Worm (Caenorhabditis elegans) whole organism, late embryonic: Measurements from ENCODE around the gene ubh-2.

ENCODE experiments used
- C38D4.7 ChIP-seq: fragments of 200-800 bp; sonication (Bioruptor generic); optimal IDR thresholded peaks from 2 replicates; lab custom pipeline; 2018; ENCODE audit warnings: mild to moderate bottlenecking, missing genetic modification characterization, moderate library complexity, missing compliant biosample characterization
- K09A11.1 ChIP-seq: sonication (generic microtip); optimal IDR thresholded peaks from 2 replicates; lab custom pipeline; 2017; ENCODE audit warnings: antibody characterized with exemption, mild to moderate bottlenecking, missing genetic modification characterization, missing compliant biosample characterization; ENCODE audit not compliant: insufficient read depth
- T23F11.4 ChIP-seq: fragments of 200-800 bp; sonication (Bioruptor generic); optimal IDR thresholded peaks from 2 replicates; lab custom pipeline; 2018; ENCODE audit warnings: mild to moderate bottlenecking, missing genetic modification characterization, missing compliant biosample characterization
- ahr-1 ChIP-seq: sonication (generic microtip); optimal IDR thresholded peaks from 2 replicates; lab custom pipeline; 2016; ENCODE audit warnings: missing genetic modification characterization, missing compliant biosample characterization
- ama-1 ChIP-seq: fragments of 150-350 bp; optimal IDR thresholded peaks from 2 replicates; lab custom pipeline; 2014
- ceh-14 ChIP-seq: sonication (generic microtip); optimal IDR thresholded peaks from 2 replicates; lab custom pipeline; 2016; ENCODE audit warnings: missing genotype, missing genetic modification characterization, missing compliant biosample characterization
- ceh-19 ChIP-seq: fragments of 200-800 bp; sonication (Bioruptor generic); optimal IDR thresholded peaks from 2 replicates; lab custom pipeline; 2018; ENCODE audit warnings: mild to moderate bottlenecking, missing genetic modification characterization, missing compliant biosample characterization
- ceh-2 ChIP-seq: sonication (generic microtip); optimal IDR thresholded peaks from 2 replicates; lab custom pipeline; 2016; ENCODE audit warnings: missing genotype, missing genetic modification characterization, missing compliant biosample characterization
- ceh-31 ChIP-seq: sonication (generic microtip); optimal IDR thresholded peaks from 2 replicates; lab custom pipeline; 2016; ENCODE audit warnings: missing genetic modification characterization, missing compliant biosample characterization
- ceh-34 ChIP-seq: sonication (generic microtip); optimal IDR thresholded peaks from 2 replicates; lab custom pipeline; 2016; ENCODE audit warnings: mild to moderate bottlenecking, missing genetic modification characterization, missing compliant biosample characterization
- ceh-48 ChIP-seq: sonication (generic microtip); optimal IDR thresholded peaks from 2 replicates; lab custom pipeline; 2016; ENCODE audit warnings: missing genetic modification characterization, inconsistent platforms, missing compliant biosample characterization
- che-1 ChIP-seq: sonication (generic microtip); optimal IDR thresholded peaks from 2 replicates; lab custom pipeline; 2016; ENCODE audit warnings: mild to moderate bottlenecking, missing genetic modification characterization, missing compliant biosample characterization
- dmd-4 ChIP-seq: sonication (generic microtip); optimal IDR thresholded peaks from 2 replicates; lab custom pipeline; 2016; ENCODE audit warnings: borderline replicate concordance, missing genetic modification characterization, missing compliant biosample characterization
- elt-2 ChIP-seq: sonication (generic microtip); optimal IDR thresholded peaks from 2 replicates; lab custom pipeline; 2016; ENCODE audit warnings: missing genetic modification reagents, missing genetic modification characterization, missing compliant biosample characterization
- elt-4 ChIP-seq: sonication (generic microtip); optimal IDR thresholded peaks from 2 replicates; lab custom pipeline; 2016; ENCODE audit warnings: missing genetic modification characterization, missing compliant biosample characterization
- ets-4 ChIP-seq: sonication (generic microtip); optimal IDR thresholded peaks from 2 replicates; lab custom pipeline; 2016; ENCODE audit warnings: missing genetic modification characterization, missing compliant biosample characterization
- eyg-1 ChIP-seq: sonication (generic microtip); optimal IDR thresholded peaks from 2 replicates; lab custom pipeline; 2016; ENCODE audit warnings: missing genotype, missing genetic modification characterization, missing compliant biosample characterization
- fkh-10 ChIP-seq: fragments of 150-350 bp; optimal IDR thresholded peaks from 2 replicates; lab custom pipeline; 2014; ENCODE audit warnings: missing biosample characterization, missing genetic modification reagents, missing genetic modification characterization
- gmeb-2 ChIP-seq: sonication (generic microtip); optimal IDR thresholded peaks from 2 replicates; lab custom pipeline; 2016; ENCODE audit warnings: missing genetic modification characterization, inconsistent platforms, missing compliant biosample characterization
- hlh-13 ChIP-seq: fragments of 200-800 bp; sonication (Bioruptor generic); optimal IDR thresholded peaks from 2 replicates; lab custom pipeline; 2018; ENCODE audit warnings: mild to moderate bottlenecking, missing genetic modification characterization, missing compliant biosample characterization
- hlh-30 ChIP-seq: sonication (generic microtip); optimal IDR thresholded peaks from 2 replicates; lab custom pipeline; 2017; ENCODE audit warnings: antibody characterized with exemption, missing genetic modification characterization, missing compliant biosample characterization; ENCODE audit not compliant: insufficient read depth
- lin-11 ChIP-seq: fragments of 200-800 bp; sonication (Bioruptor generic); optimal IDR thresholded peaks from 2 replicates; lab custom pipeline; 2018; ENCODE audit warnings: mild to moderate bottlenecking, missing genetic modification characterization, missing compliant biosample characterization
- madf-2 ChIP-seq: sonication (generic microtip); optimal IDR thresholded peaks from 2 replicates; lab custom pipeline; 2017; ENCODE audit warnings: missing genetic modification characterization, missing compliant biosample characterization
- nfya-1 ChIP-seq: sonication (generic microtip); optimal IDR thresholded peaks from 2 replicates; lab custom pipeline; 2017; ENCODE audit warnings: missing genetic modification characterization, mild to moderate bottlenecking, missing compliant biosample characterization, antibody characterized with exemption, moderate library complexity
- odd-2 ChIP-seq: sonication (generic microtip); optimal IDR thresholded peaks from 2 replicates; lab custom pipeline; 2017; ENCODE audit warnings: antibody characterized with exemption, mild to moderate bottlenecking, missing genetic modification characterization, missing compliant biosample characterization
- pag-3 ChIP-seq: sonication (generic microtip); optimal IDR thresholded peaks from 2 replicates; lab custom pipeline; 2016; ENCODE audit warnings: missing compliant biosample characterization, missing genetic modification characterization, borderline replicate concordance
- pat-9 ChIP-seq: fragments of 200-800 bp; sonication (Bioruptor generic); optimal IDR thresholded peaks from 2 replicates; lab custom pipeline; 2018; ENCODE audit warnings: mild to moderate bottlenecking, missing genetic modification characterization, moderate library complexity, missing compliant biosample characterization
- pha-2 ChIP-seq: sonication (generic microtip); optimal IDR thresholded peaks from 2 replicates; lab custom pipeline; 2017; ENCODE audit warnings: mild to moderate bottlenecking, missing genetic modification characterization, missing compliant biosample characterization
- pha-4 ChIP-seq: fragments of 150-350 bp; optimal IDR thresholded peaks from 2 replicates; lab custom pipeline; 2018; ENCODE audit warnings: missing biosample characterization, missing genetic modification reagents, missing genetic modification characterization
- sdc-2 ChIP-seq: sonication (generic microtip); optimal IDR thresholded peaks from 2 replicates; lab custom pipeline; 2016; ENCODE audit warnings: missing genotype, missing genetic modification characterization, missing compliant biosample characterization
- sox-2 ChIP-seq: fragments of 200-800 bp; sonication (Bioruptor generic); IDR thresholded peaks from 2 replicates; pipeline ENCODE4 v1.3.6; 2022; ENCODE audit warnings: missing genetic modification reagents, missing genetic modification characterization, missing compliant biosample characterization
- sox-4 ChIP-seq: sonication (generic microtip); optimal IDR thresholded peaks from 2 replicates; lab custom pipeline; 2017; ENCODE audit warnings: mild to moderate bottlenecking, missing genetic modification characterization, inconsistent platforms, missing compliant biosample characterization
- syd-9 ChIP-seq: sonication (generic microtip); optimal IDR thresholded peaks from 2 replicates; lab custom pipeline; 2016; ENCODE audit warnings: mild to moderate bottlenecking, missing genetic modification characterization, moderate library complexity, missing compliant biosample characterization
- ttx-3 ChIP-seq: sonication (generic microtip); optimal IDR thresholded peaks from 2 replicates; lab custom pipeline; 2016; ENCODE audit warnings: missing genetic modification reagents, missing genetic modification characterization, missing compliant biosample characterization
- unc-3 ChIP-seq, 2 experiments: fragments of 200-800 bp in 1 of 2; sonication (Bioruptor generic) in 1 of 2; sonication (generic microtip) in 1 of 2; conservative IDR thresholded peaks in 1 of 2; optimal IDR thresholded peaks in 1 of 2; 2 replicates each; pipeline versions ENCODE4 v1.3.6 to Lab custom; 2016 to 2022; ENCODE audit warnings: missing compliant biosample characterization in 2 of 2, missing genetic modification characterization in 2 of 2, missing genetic modification reagents in 1 of 2
- unc-42 ChIP-seq: sonication (generic microtip); optimal IDR thresholded peaks from 2 replicates; lab custom pipeline; 2016; ENCODE audit warnings: missing genotype, missing genetic modification characterization, missing compliant biosample characterization
- unc-55 ChIP-seq: sonication (generic microtip); optimal IDR thresholded peaks from 2 replicates; lab custom pipeline; 2017; ENCODE audit warnings: missing biosample characterization, missing genetic modification reagents, missing genetic modification characterization
- zip-5 ChIP-seq: sonication (generic microtip); optimal IDR thresholded peaks from 2 replicates; lab custom pipeline; 2016; ENCODE audit warnings: missing genetic modification characterization, missing compliant biosample characterization
- ztf-16 ChIP-seq: sonication (generic microtip); optimal IDR thresholded peaks from 2 replicates; lab custom pipeline; 2017; ENCODE audit warnings: missing genetic modification characterization, missing compliant biosample characterization

Gene ubh-2

ce11 chrV:6503158-6503557, 6.5 kb downstream of the ubh-2 start:
- TF ChIP-seq sox-2 (GFP tag; lab: Robert Waterston, UW) (no peak), pha-4 (tag; lab: Kevin White, UChicago) (no peak), ceh-48 (tag; lab: Kevin White, UChicago) (no peak), ceh-34 (tag; lab: Kevin White, UChicago) (no peak), unc-55 (GFP tag; lab: Kevin White, UChicago) (peak; percentile 59), sox-4 (tag; lab: Kevin White, UChicago) (no peak)

- TF ChIP-seq ceh-31 (tag; lab: Kevin White, UChicago), result no peak
- no peak for TF ChIP-seq pat-9 (tag; lab: Kevin White, UChicago)
- TF ChIP-seq syd-9 (tag; lab: Kevin White, UChicago), result no peak
- no peak for TF ChIP-seq ahr-1 (tag; lab: Kevin White, UChicago)
- TF ChIP-seq ceh-14 (tag; lab: Kevin White, UChicago), result no peak
- TF ChIP-seq elt-2 (tag; lab: Kevin White, UChicago), result no peak
- no peak for TF ChIP-seq unc-42
- TF ChIP-seq fkh-10 (GFP tag; lab: Kevin White, UChicago), result no peak
- TF ChIP-seq zip-5, result no peak
- TF ChIP-seq dmd-4 (tag; lab: Kevin White, UChicago), result no peak
- TF ChIP-seq ama-1 (lab: Kevin White, UChicago), result no peak
- TF ChIP-seq unc-3 (GFP tag; conservative IDR thresholded peaks at IDR 0.05; lab: Robert Waterston, UW), result no peak
- TF ChIP-seq unc-3 (tag; optimal IDR thresholded peaks at IDR 0.05; lab: Kevin White, UChicago), result no peak
- no peak for TF ChIP-seq hlh-13 (GFP tag; lab: Kevin White, UChicago)
- no peak for TF ChIP-seq nfya-1 (tag; lab: Kevin White, UChicago)
Observed at ce11 chrV:6498903-6499302, 10.7 kb downstream of the ubh-2 start, which contains the start of gene W01A11.1. TSS of gene W01A11.1 (plus strand) at chrV:6499224.

ce11 chrV:6498441-6498840, 11.2 kb downstream of the ubh-2 start:
- TF ChIP-seq che-1 (no peak), T23F11.4 (GFP tag; lab: Kevin White, UChicago) (no peak), odd-2 (tag; lab: Kevin White, UChicago) (no peak), ceh-2 (tag; lab: Kevin White, UChicago) (no peak), madf-2 (tag; lab: Kevin White, UChicago) (no peak), elt-2 (tag; lab: Kevin White, UChicago) (no peak), fkh-10 (GFP tag; lab: Kevin White, UChicago) (no peak), pag-3 (no peak), ceh-48 (tag; lab: Kevin White, UChicago) (no peak), syd-9 (tag; lab: Kevin White, UChicago) (no peak), ets-4 (tag; lab: Kevin White, UChicago) (no peak), ceh-19 (GFP tag; lab: Kevin White, UChicago) (no peak), unc-55 (GFP tag; lab: Kevin White, UChicago) (no peak)
- TF ChIP-seq, all 69 proteins: peak for 0

ce11 chrV:6496611-6497158, 12.9 kb downstream of the ubh-2 start, which contains the start of gene dgtr-1:
TSS of gene dgtr-1 (plus strand) at chrV:6497108.
- TF ChIP-seq pha-2 (tag; lab: Kevin White, UChicago) (no peak), ama-1 (lab: Kevin White, UChicago) (no peak), sdc-2 (tag; lab: Kevin White, UChicago) (no peak), unc-55 (GFP tag; lab: Kevin White, UChicago) (no peak), eyg-1 (tag; lab: Kevin White, UChicago) (no peak), dmd-4 (tag; lab: Kevin White, UChicago) (no peak), C38D4.7 (GFP tag; lab: Kevin White, UChicago) (no peak), K09A11.1 (tag; lab: Kevin White, UChicago) (no peak), ttx-3 (tag; lab: Kevin White, UChicago) (no peak), ztf-16 (tag; lab: Kevin White, UChicago) (no peak), gmeb-2 (tag; lab: Kevin White, UChicago) (no peak), elt-4 (no peak), hlh-30 (no peak), lin-11 (tag; lab: Kevin White, UChicago) (no peak), ahr-1 (tag; lab: Kevin White, UChicago) (no peak)
